Worm (Caenorhabditis elegans) whole organism, L4 larva: ENCODE measurements around the gene lys-2.

Experiments used
- ama-1 ChIP-seq: fragments of 150-350 bp; optimal IDR thresholded peaks from 2 replicates; lab custom pipeline; 2014; ENCODE audit warnings: inconsistent platforms, mixed read lengths
- arid-1 ChIP-seq: fragments of 200-800 bp; sonication (Bioruptor generic); conservative IDR thresholded peaks from 2 replicates; pipeline ENCODE4 v1.3.6; 2022; ENCODE audit warnings: missing genetic modification reagents, missing genetic modification characterization, missing compliant biosample characterization
- madf-9 ChIP-seq: fragments of 200-800 bp; sonication (Bioruptor generic); conservative IDR thresholded peaks from 2 replicates; pipeline ENCODE4 v1.3.6; 2022; ENCODE audit warnings: missing genetic modification reagents, missing genetic modification characterization, missing compliant biosample characterization
- nhr-11 ChIP-seq: fragments of 150-350 bp; optimal IDR thresholded peaks from 2 replicates; lab custom pipeline; 2014; ENCODE audit warnings: missing biosample characterization, missing genetic modification characterization
- nhr-28 ChIP-seq: fragments of 150-350 bp; optimal IDR thresholded peaks from 2 replicates; lab custom pipeline; 2014; ENCODE audit warnings: missing biosample characterization, missing genetic modification characterization
- nhr-76 ChIP-seq: fragments of 150-350 bp; optimal IDR thresholded peaks from 2 replicates; lab custom pipeline; 2014; ENCODE audit warnings: missing biosample characterization, missing genetic modification characterization
- pqm-1 ChIP-seq: sonication (generic microtip); optimal IDR thresholded peaks from 2 replicates; lab custom pipeline; 2017; ENCODE audit warnings: missing biosample characterization, missing genetic modification characterization
- ztf-11 ChIP-seq: fragments of 150-350 bp; optimal IDR thresholded peaks from 2 replicates; lab custom pipeline; 2014; ENCODE audit warnings: missing biosample characterization, missing genetic modification characterization

DNA sequence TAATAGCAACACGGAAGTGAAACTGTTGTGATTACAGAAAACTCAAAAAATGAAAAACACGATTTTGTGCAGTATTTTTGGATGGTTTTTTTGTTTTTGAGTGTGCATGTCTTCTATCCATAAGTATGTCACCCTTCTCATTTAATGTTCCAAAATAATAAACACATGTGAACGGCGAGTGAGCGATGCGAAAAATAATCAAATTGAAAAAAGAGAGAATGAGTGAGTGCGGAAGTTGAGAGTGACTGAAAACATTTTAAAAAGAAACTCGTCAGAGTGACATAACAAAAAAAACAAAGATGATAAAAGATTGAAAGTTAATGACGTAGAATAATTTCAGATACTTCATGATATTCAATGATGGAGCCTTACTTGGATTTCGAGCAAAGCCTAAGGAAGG lies 31.8 kb downstream of the lys-2 start:
- no peak for TF ChIP-seq nhr-28 (tag; lab: Kevin White, UChicago)
- TF ChIP-seq ama-1, result no peak
- TF ChIP-seq nhr-76 (tag; lab: Kevin White, UChicago), result no peak
- TF ChIP-seq nhr-11, result no peak
- no peak for TF ChIP-seq arid-1 (GFP tag; lab: Robert Waterston, UW)
- TF ChIP-seq ztf-11 (tag; lab: Kevin White, UChicago), result no peak
- TF ChIP-seq madf-9 (GFP tag; lab: Robert Waterston, UW), result no peak
- no peak for TF ChIP-seq pqm-1 (tag; lab: Kevin White, UChicago)
